Worm (Caenorhabditis elegans) whole organism, L1 larva: ENCODE data around the gene flap-1.

Source experiments
- C16A3.4 ChIP-seq: fragments of 150-350 bp; optimal IDR thresholded peaks from 2 replicates; lab custom pipeline; 2014; ENCODE audit warnings: missing biosample characterization, missing genetic modification characterization
- Y116A8C.19 ChIP-seq: sonication (generic microtip); optimal IDR thresholded peaks from 2 replicates; lab custom pipeline; 2016; ENCODE audit warnings: missing compliant biosample characterization, missing genetic modification characterization, borderline replicate concordance
- ama-1 ChIP-seq: fragments of 150-350 bp; optimal IDR thresholded peaks from 2 replicates; lab custom pipeline; 2014
- ceh-63 ChIP-seq: fragments of 200-800 bp; sonication (Bioruptor generic); optimal IDR thresholded peaks from 2 replicates; lab custom pipeline; 2018; ENCODE audit warnings: mild to moderate bottlenecking, missing genetic modification characterization, missing compliant biosample characterization
- ceh-82 ChIP-seq, 3 experiments: fragments of 150-350 bp in 1 of 3; sonication (generic microtip) in 2 of 3; optimal IDR thresholded peaks; 2 replicates each; lab custom pipeline; 2014 to 2017; ENCODE audit warnings: missing biosample characterization in 3 of 3, missing genetic modification characterization in 3 of 3
- ceh-88 ChIP-seq: fragments of 200-800 bp; sonication (Bioruptor generic); IDR thresholded peaks from 2 replicates; pipeline ENCODE4 v1.3.6; 2022; ENCODE audit warnings: missing genetic modification characterization, missing compliant biosample characterization
- ceh-90 ChIP-seq: sonication (generic microtip); optimal IDR thresholded peaks from 2 replicates; lab custom pipeline; 2016; ENCODE audit warnings: missing genetic modification characterization, missing compliant biosample characterization
- ces-1 ChIP-seq: fragments of 150-350 bp; optimal IDR thresholded peaks from 2 replicates; lab custom pipeline; 2014; ENCODE audit warnings: missing biosample characterization, missing genetic modification reagents, missing genetic modification characterization
- efl-3 ChIP-seq: fragments of 200-800 bp; sonication (Bioruptor generic); optimal IDR thresholded peaks from 2 replicates; lab custom pipeline; 2018; ENCODE audit warnings: mild to moderate bottlenecking, missing genetic modification characterization, missing compliant biosample characterization
- egl-27 ChIP-seq, 2 experiments: fragments of 150-350 bp in 1 of 2; sonication (generic microtip); optimal IDR thresholded peaks; 3 replicates each; lab custom pipeline; 2017 to 2018; ENCODE audit warnings: missing biosample characterization in 2 of 2, missing genetic modification characterization in 2 of 2, missing genetic modification reagents in 2 of 2
- elt-2 ChIP-seq: sonication (generic microtip); optimal IDR thresholded peaks from 2 replicates; lab custom pipeline; 2016; ENCODE audit warnings: missing genetic modification characterization, mild to moderate bottlenecking, inconsistent platforms, missing compliant biosample characterization, missing genetic modification reagents
- elt-3 ChIP-seq, 6 experiments: fragments of 150-350 bp in 1 of 6; sonication (generic microtip); optimal IDR thresholded peaks; 2 replicates each; lab custom pipeline; 2017 to 2018; ENCODE audit warnings: missing biosample characterization in 6 of 6, missing genetic modification characterization in 6 of 6, inconsistent platforms in 1 of 6
- ets-5 ChIP-seq: fragments of 200-800 bp; sonication (Bioruptor generic); IDR thresholded peaks from 2 replicates; pipeline ENCODE4 v1.3.6; 2022; ENCODE audit warnings: missing genetic modification characterization, missing compliant biosample characterization
- fkh-4 ChIP-seq: sonication (generic microtip); optimal IDR thresholded peaks from 2 replicates; lab custom pipeline; 2016; ENCODE audit warnings: missing compliant biosample characterization, missing genetic modification characterization, borderline replicate concordance
- fkh-8 ChIP-seq: sonication (generic microtip); optimal IDR thresholded peaks from 2 replicates; lab custom pipeline; 2016; ENCODE audit warnings: mild to moderate bottlenecking, missing genetic modification characterization, missing compliant biosample characterization
- fos-1 ChIP-seq: fragments of 150-350 bp; optimal IDR thresholded peaks from 2 replicates; lab custom pipeline; 2014; ENCODE audit warnings: missing biosample characterization, missing genetic modification characterization
- hlh-17 ChIP-seq: fragments of 200-800 bp; sonication (Bioruptor generic); optimal IDR thresholded peaks from 2 replicates; lab custom pipeline; 2018; ENCODE audit warnings: missing genetic modification characterization, mild to moderate bottlenecking, missing compliant biosample characterization, moderate library complexity, borderline replicate concordance
- hpl-2 ChIP-seq: fragments of 150-350 bp; optimal IDR thresholded peaks from 2 replicates; lab custom pipeline; 2014; ENCODE audit warnings: missing biosample characterization, missing genetic modification reagents, missing genetic modification characterization
- irx-1 ChIP-seq: sonication (generic microtip); optimal IDR thresholded peaks from 2 replicates; lab custom pipeline; 2016; ENCODE audit warnings: missing genetic modification characterization, missing compliant biosample characterization
- isw-1 ChIP-seq: fragments of 200-800 bp; sonication (Bioruptor generic); IDR thresholded peaks from 2 replicates; pipeline ENCODE4 v1.3.6; 2022; ENCODE audit warnings: missing genetic modification characterization, missing compliant biosample characterization
- lin-35 ChIP-seq, 2 experiments: fragments of 150-350 bp; optimal IDR thresholded peaks; 2 replicates each; lab custom pipeline; 2014; ENCODE audit warnings: missing biosample characterization in 2 of 2, missing genetic modification characterization in 2 of 2, missing genetic modification reagents in 2 of 2
- lin-39 ChIP-seq: fragments of 150-350 bp; optimal IDR thresholded peaks from 2 replicates; lab custom pipeline; 2014; ENCODE audit warnings: missing biosample characterization, missing genetic modification reagents, missing genetic modification characterization
- lsy-2 ChIP-seq, 2 experiments: fragments of 150-350 bp; optimal IDR thresholded peaks; 2 replicates each; lab custom pipeline; 2014; ENCODE audit warnings: missing biosample characterization in 2 of 2, missing genetic modification characterization in 2 of 2
- mab-9 ChIP-seq: fragments of 200-800 bp; sonication (Bioruptor generic); IDR thresholded peaks from 2 replicates; pipeline ENCODE4 v1.3.6; 2022; ENCODE audit warnings: missing genetic modification reagents, missing genetic modification characterization, missing compliant biosample characterization
- mdl-1 ChIP-seq, 2 experiments: fragments of 150-350 bp; optimal IDR thresholded peaks; 2 replicates each; lab custom pipeline; 2014 to 2017; ENCODE audit warnings: missing biosample characterization in 2 of 2, missing genetic modification characterization in 2 of 2, inconsistent platforms in 1 of 2
- mef-2 ChIP-seq: fragments of 150-350 bp; optimal IDR thresholded peaks from 2 replicates; lab custom pipeline; 2014; ENCODE audit warnings: missing biosample characterization, missing genetic modification characterization
- mep-1 ChIP-seq: fragments of 150-350 bp; optimal IDR thresholded peaks from 2 replicates; lab custom pipeline; 2014; ENCODE audit warnings: missing biosample characterization, missing genetic modification characterization
- nhr-11 ChIP-seq: fragments of 150-350 bp; optimal IDR thresholded peaks from 2 replicates; lab custom pipeline; 2014; ENCODE audit warnings: missing biosample characterization, missing genetic modification characterization
- nhr-12 ChIP-seq: sonication (generic microtip); optimal IDR thresholded peaks from 2 replicates; lab custom pipeline; 2017; ENCODE audit warnings: missing biosample characterization, missing genetic modification characterization
- nhr-19 ChIP-seq: fragments of 200-800 bp; sonication (Bioruptor generic); conservative IDR thresholded peaks from 2 replicates; pipeline ENCODE4 v1.3.6; 2022; ENCODE audit warnings: missing genetic modification characterization, missing compliant biosample characterization
- nhr-28 ChIP-seq: fragments of 150-350 bp; optimal IDR thresholded peaks from 2 replicates; lab custom pipeline; 2014; ENCODE audit warnings: missing biosample characterization, missing genetic modification characterization
- nhr-71 ChIP-seq: sonication (generic microtip); optimal IDR thresholded peaks from 2 replicates; lab custom pipeline; 2016; ENCODE audit warnings: mild to moderate bottlenecking, missing genetic modification characterization, moderate library complexity, missing compliant biosample characterization
- nhr-77 ChIP-seq: fragments of 150-350 bp; optimal IDR thresholded peaks from 2 replicates; lab custom pipeline; 2014; ENCODE audit warnings: missing biosample characterization, missing genetic modification characterization
- nhr-90 ChIP-seq: sonication (generic microtip); optimal IDR thresholded peaks from 2 replicates; lab custom pipeline; 2016; ENCODE audit warnings: mild to moderate bottlenecking, missing genetic modification characterization, missing compliant biosample characterization; ENCODE audit not compliant: poor library complexity
- pag-3 ChIP-seq: sonication (generic microtip); optimal IDR thresholded peaks from 2 replicates; lab custom pipeline; 2017; ENCODE audit warnings: missing genetic modification characterization, mild to moderate bottlenecking, missing compliant biosample characterization, antibody characterized with exemption, borderline replicate concordance; ENCODE audit not compliant: insufficient read depth
- rnt-1 ChIP-seq: sonication (generic microtip); optimal IDR thresholded peaks from 2 replicates; lab custom pipeline; 2016; ENCODE audit warnings: mild to moderate bottlenecking, missing genetic modification characterization, moderate library complexity, missing compliant biosample characterization
- snpc-4 ChIP-seq: fragments of 150-350 bp; optimal IDR thresholded peaks from 2 replicates; lab custom pipeline; 2014; ENCODE audit warnings: missing biosample characterization, missing genetic modification characterization
- snu-23 ChIP-seq: sonication (generic microtip); optimal IDR thresholded peaks from 2 replicates; lab custom pipeline; 2016; ENCODE audit warnings: missing genetic modification characterization, missing compliant biosample characterization
- sptf-1 ChIP-seq: fragments of 150-350 bp; optimal IDR thresholded peaks from 2 replicates; lab custom pipeline; 2014; ENCODE audit warnings: missing biosample characterization, missing genetic modification characterization
- swsn-7 ChIP-seq: sonication (generic microtip); optimal IDR thresholded peaks from 2 replicates; lab custom pipeline; 2016; ENCODE audit warnings: missing genetic modification characterization, missing compliant biosample characterization
- unc-30 ChIP-seq: sonication (generic microtip); optimal IDR thresholded peaks from 2 replicates; lab custom pipeline; 2017; ENCODE audit warnings: missing biosample characterization, missing genetic modification characterization
- unc-62 ChIP-seq: fragments of 150-350 bp; optimal IDR thresholded peaks from 2 replicates; lab custom pipeline; 2014; ENCODE audit warnings: missing biosample characterization, missing genetic modification reagents, missing genetic modification characterization
- zag-1 ChIP-seq: fragments of 150-350 bp; optimal IDR thresholded peaks from 2 replicates; lab custom pipeline; 2014; ENCODE audit warnings: missing biosample characterization, missing genetic modification characterization
- zip-4 ChIP-seq: fragments of 200-800 bp; sonication (Bioruptor generic); optimal IDR thresholded peaks from 2 replicates; lab custom pipeline; 2018; ENCODE audit warnings: mild to moderate bottlenecking, missing genetic modification characterization, moderate library complexity, missing compliant biosample characterization
- ztf-11 ChIP-seq, 2 experiments: sonication (generic microtip); optimal IDR thresholded peaks; 2 replicates each; lab custom pipeline; 2016 to 2017; ENCODE audit warnings: missing genetic modification characterization in 2 of 2, missing biosample characterization in 1 of 2, missing compliant biosample characterization in 1 of 2
- ztf-4 ChIP-seq: fragments of 150-350 bp; optimal IDR thresholded peaks from 2 replicates; lab custom pipeline; 2014; ENCODE audit warnings: missing biosample characterization, missing genetic modification characterization

Gene flap-1

DNA sequence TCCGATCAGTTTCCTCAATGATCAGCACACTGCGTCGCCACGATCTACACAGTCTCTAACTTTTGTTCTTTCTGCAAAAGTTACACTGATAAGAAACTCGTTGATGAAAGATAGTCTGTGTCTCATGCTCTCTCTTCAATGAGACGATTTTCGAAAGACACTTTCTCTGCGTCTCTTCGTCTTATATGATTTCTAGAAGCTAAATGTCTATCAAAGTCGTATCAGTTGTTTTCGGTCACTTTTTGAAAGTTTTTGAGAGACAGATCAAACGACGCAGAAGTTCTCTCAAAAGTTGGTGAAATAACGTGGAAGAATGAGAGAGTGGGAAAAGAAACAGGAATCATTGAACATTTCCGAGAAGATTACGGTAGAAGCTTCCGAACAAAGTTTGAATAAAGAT is 33.5 kb downstream of the flap-1 start (continued):
- TF ChIP-seq mdl-1 (tag; optimal IDR thresholded peaks at IDR 0.05; lab: Kevin White, UChicago) (peak in 1 of 2 experiments; percentile 49), hlh-17 (GFP tag; lab: Kevin White, UChicago) (no peak), ztf-4 (tag; lab: Kevin White, UChicago) (peak; percentile 51), sptf-1 (tag; lab: Kevin White, UChicago) (no peak), fkh-8 (tag; lab: Kevin White, UChicago) (no peak), hpl-2 (peak; percentile 28), mef-2 (tag; lab: Kevin White, UChicago) (no peak), elt-2 (peak; percentile 69), irx-1 (no peak), zip-4 (GFP tag; lab: Kevin White, UChicago) (no peak), lin-35 (GFP tag; optimal IDR thresholded peaks at IDR 0.05; lab: Kevin White, UChicago) (peak; percentile 31 to 67), nhr-77 (tag; lab: Kevin White, UChicago) (peak; percentile 49), rnt-1 (peak; percentile 81), ceh-82 (tag; optimal IDR thresholded peaks at IDR 0.05; lab: Kevin White, UChicago) (peak in 2 of 3 experiments; percentile 10 to 11), egl-27 (tag; optimal IDR thresholded peaks at IDR 0.05; lab: Kevin White, UChicago) (no peak), mep-1 (tag; lab: Kevin White, UChicago) (peak; percentile 66), ceh-88 (GFP tag; lab: Robert Waterston, UW) (no peak), elt-3 (tag; optimal IDR thresholded peaks at IDR 0.05; lab: Kevin White, UChicago) (peak in 5 of 6 experiments; percentile 83 to 95 (median 91)), C16A3.4 (tag; lab: Kevin White, UChicago) (no peak), lsy-2 (tag; optimal IDR thresholded peaks at IDR 0.05; lab: Kevin White, UChicago) (peak; percentile 74 to 91), isw-1 (GFP tag; lab: Robert Waterston, UW) (no peak), ces-1 (no peak), ceh-63 (GFP tag; lab: Kevin White, UChicago) (no peak), nhr-71 (tag; lab: Kevin White, UChicago) (peak; percentile 93), mab-9 (GFP tag; lab: Robert Waterston, UW) (no peak), snu-23 (peak; percentile 86), ama-1 (lab: Kevin White, UChicago) (no peak), fos-1 (tag; lab: Kevin White, UChicago) (peak; percentile 79), fkh-4 (tag; lab: Kevin White, UChicago) (no peak), ets-5 (GFP tag; lab: Robert Waterston, UW) (no peak), nhr-12 (tag; lab: Kevin White, UChicago) (no peak), nhr-19 (GFP tag; lab: Robert Waterston, UW) (peak; percentile 85), swsn-7 (peak; percentile 50), lin-39 (tag; lab: Kevin White, UChicago) (peak; percentile 63), efl-3 (GFP tag; lab: Kevin White, UChicago) (no peak), nhr-11 (tag; lab: Kevin White, UChicago) (peak; percentile 4), unc-30 (no peak), nhr-28 (tag; lab: Kevin White, UChicago) (no peak), unc-62 (GFP tag; lab: Kevin White, UChicago) (no peak), ceh-90 (tag; lab: Kevin White, UChicago) (no peak), nhr-90 (tag; lab: Kevin White, UChicago) (peak; percentile 53), zag-1 (tag; lab: Kevin White, UChicago) (no peak), ztf-11 (tag; optimal IDR thresholded peaks at IDR 0.05; lab: Kevin White, UChicago) (no peak), Y116A8C.19 (tag; lab: Kevin White, UChicago) (no peak), snpc-4 (tag; lab: Kevin White, UChicago) (no peak), pag-3 (tag; lab: Kevin White, UChicago) (no peak)
- TF ChIP-seq, all 84 proteins: peak for 33
